Worm (Caenorhabditis elegans): ENCODE measurements around the gene F55B11.4.
"Not testable (repeated sequence)": the region's sequence is repeated elsewhere in the genome, so short reads cannot be mapped to it uniquely, and the experiment has no call there.

Gene F55B11.4

ce11 chrIV:14444077-14444476, 13.4 kb upstream of the F55B11.4 start, which contains the start of gene tra-3:
tra-3 (minus strand) TSS chrIV:14444183.
- TF ChIP-seq sma-9 (GFP tag; optimal IDR thresholded peaks at IDR 0.05) = no peak
- no peak for TF ChIP-seq sma-9 (tag; optimal IDR thresholded peaks at IDR 0.05)
- no peak for TF ChIP-seq egl-27 (tag; optimal IDR thresholded peaks at IDR 0.05)
- TF ChIP-seq elt-3 (tag; optimal IDR thresholded peaks at IDR 0.05) = no peak
- no peak for TF ChIP-seq fos-1 (tag; optimal IDR thresholded peaks at IDR 0.05)
- TF ChIP-seq nhr-25 (tag; optimal IDR thresholded peaks at IDR 0.05) = no peak
- TF ChIP-seq nhr-129 (tag; optimal IDR thresholded peaks at IDR 0.05) = no peak
- no peak for TF ChIP-seq skn-1 (tag; optimal IDR thresholded peaks at IDR 0.05)
- no peak for TF ChIP-seq sem-4 (tag; optimal IDR thresholded peaks at IDR 0.05)
- no peak for TF ChIP-seq mab-5 (tag; optimal IDR thresholded peaks at IDR 0.05)
- TF ChIP-seq gmeb-1 (tag; optimal IDR thresholded peaks at IDR 0.05) = no peak
- TF ChIP-seq lin-39 (tag; optimal IDR thresholded peaks at IDR 0.05) = no peak
- no peak for TF ChIP-seq Y55F3AM.14 (GFP tag; optimal IDR thresholded peaks at IDR 0.05)
- TF ChIP-seq nhr-237 (tag; optimal IDR thresholded peaks at IDR 0.05) = no peak
- TF ChIP-seq sma-3 (GFP tag; optimal IDR thresholded peaks at IDR 0.05) = no peak
- TF ChIP-seq ama-1 (optimal IDR thresholded peaks at IDR 0.05) = no peak
- no peak for TF ChIP-seq ztf-1 (GFP tag; conservative IDR thresholded peaks at IDR 0.05)
- no peak for TF ChIP-seq unc-39 (tag; optimal IDR thresholded peaks at IDR 0.05)

- TF ChIP-seq mab-5 (tag; optimal IDR thresholded peaks at IDR 0.05) = no peak
- TF ChIP-seq unc-39 (tag; optimal IDR thresholded peaks at IDR 0.05) = no peak
- TF ChIP-seq ceh-82 (tag; optimal IDR thresholded peaks at IDR 0.05) = no peak
- TF ChIP-seq nhr-11 (tag; optimal IDR thresholded peaks at IDR 0.05) = no peak
- TF ChIP-seq nhr-6 (tag; optimal IDR thresholded peaks at IDR 0.05) = no peak
- TF ChIP-seq sma-3 (GFP tag; optimal IDR thresholded peaks at IDR 0.05) = no peak
- no peak for TF ChIP-seq zag-1 (tag; optimal IDR thresholded peaks at IDR 0.05)
- TF ChIP-seq lin-13 (GFP tag; optimal IDR thresholded peaks at IDR 0.05) = no peak
- no peak for TF ChIP-seq mbf-1 (tag; optimal IDR thresholded peaks at IDR 0.05)
- no peak for TF ChIP-seq aly-2 (tag; optimal IDR thresholded peaks at IDR 0.05)
- TF ChIP-seq nhr-237 (tag; optimal IDR thresholded peaks at IDR 0.05) = no peak
- no peak for TF ChIP-seq nhr-129 (tag; optimal IDR thresholded peaks at IDR 0.05)
- TF ChIP-seq egl-27 (tag; optimal IDR thresholded peaks at IDR 0.05) = no peak
- no peak for TF ChIP-seq ama-1 (optimal IDR thresholded peaks at IDR 0.05)
- TF ChIP-seq nhr-21 (tag; optimal IDR thresholded peaks at IDR 0.05) = no peak
- no peak for TF ChIP-seq ztf-4 (tag; optimal IDR thresholded peaks at IDR 0.05)
- no peak for TF ChIP-seq nhr-77 (tag; optimal IDR thresholded peaks at IDR 0.05)
These were observed 6.7 kb upstream of the F55B11.4 start for ce11 chrIV:14437391-14437790.

- TF ChIP-seq fos-1 (tag; optimal IDR thresholded peaks at IDR 0.05) (no peak), lin-39 (tag; optimal IDR thresholded peaks at IDR 0.05) (no peak)
These were observed 5.2 kb upstream of the F55B11.4 start for ce11 chrIV:14435902-14436301.

- not testable (repeated sequence) for TF ChIP-seq sma-3 (GFP tag; optimal IDR thresholded peaks at IDR 0.05); aly-2 (tag; optimal IDR thresholded peaks at IDR 0.05); nhr-10 (tag; optimal IDR thresholded peaks at IDR 0.05)
These were observed 3.3 kb downstream of the F55B11.4 start, which contains the start of gene F55B11.5 for ce11 chrIV:14427395-14427794. F55B11.5 (plus strand) TSS chrIV:14427695.

ce11 chrIV:14424396-14424795, 6.3 kb downstream of the F55B11.4 start, which contains the start of gene F55B11.3:
F55B11.3 (plus strand) TSS chrIV:14424696.
- TF ChIP-seq nhr-77 (tag; optimal IDR thresholded peaks at IDR 0.05) (no peak), mdl-1 (tag; optimal IDR thresholded peaks at IDR 0.05) (no peak)

- TF ChIP-seq lin-39 (tag; optimal IDR thresholded peaks at IDR 0.05) = no peak
- TF ChIP-seq sma-9 (GFP tag; optimal IDR thresholded peaks at IDR 0.05) = no peak
- TF ChIP-seq sma-9 (tag; optimal IDR thresholded peaks at IDR 0.05) = no peak
These were observed 7.5 kb downstream of the F55B11.4 start, which contains the start of gene F55B11.2 for ce11 chrIV:14423194-14423593. F55B11.2 (minus strand) TSS chrIV:14423294.

ce11 chrIV:14421938-14422337, 8.8 kb downstream of the F55B11.4 start, which contains the start of gene F55B11.7:
F55B11.7 (minus strand) TSS chrIV:14422038.
- no peak for TF ChIP-seq unc-62 (GFP tag; optimal IDR thresholded peaks at IDR 0.05)
- TF ChIP-seq unc-39 (tag; optimal IDR thresholded peaks at IDR 0.05) = no peak
- TF ChIP-seq ceh-16 (tag; optimal IDR thresholded peaks at IDR 0.05) = no peak
- no peak for TF ChIP-seq C34F6.9 (tag; optimal IDR thresholded peaks at IDR 0.05)
- no peak for TF ChIP-seq lsy-2 (tag; optimal IDR thresholded peaks at IDR 0.05)

All from whole organism, L2 larva.